Worm (Caenorhabditis elegans) whole organism, L4 larva: Measurements from ENCODE around the gene srt-8.

Experiments
- hlh-11 ChIP-seq: fragments of 200-800 bp; sonication (Bioruptor generic); optimal IDR thresholded peaks from 2 replicates; lab custom pipeline; 2018; ENCODE audit warnings: mild to moderate bottlenecking, missing genetic modification characterization, missing compliant biosample characterization
- lin-39 ChIP-seq: fragments of 150-350 bp; optimal IDR thresholded peaks from 2 replicates; lab custom pipeline; 2014; ENCODE audit warnings: missing biosample characterization, missing genetic modification reagents, missing genetic modification characterization
- mes-2 ChIP-seq: sonication (generic microtip); optimal IDR thresholded peaks from 2 replicates; lab custom pipeline; 2016; ENCODE audit warnings: missing genotype, mild to moderate bottlenecking, missing genetic modification characterization, missing compliant biosample characterization; ENCODE audit not compliant: poor library complexity, severe bottlenecking
- nhr-11 ChIP-seq: fragments of 150-350 bp; optimal IDR thresholded peaks from 2 replicates; lab custom pipeline; 2014; ENCODE audit warnings: missing biosample characterization, missing genetic modification characterization

DNA sequence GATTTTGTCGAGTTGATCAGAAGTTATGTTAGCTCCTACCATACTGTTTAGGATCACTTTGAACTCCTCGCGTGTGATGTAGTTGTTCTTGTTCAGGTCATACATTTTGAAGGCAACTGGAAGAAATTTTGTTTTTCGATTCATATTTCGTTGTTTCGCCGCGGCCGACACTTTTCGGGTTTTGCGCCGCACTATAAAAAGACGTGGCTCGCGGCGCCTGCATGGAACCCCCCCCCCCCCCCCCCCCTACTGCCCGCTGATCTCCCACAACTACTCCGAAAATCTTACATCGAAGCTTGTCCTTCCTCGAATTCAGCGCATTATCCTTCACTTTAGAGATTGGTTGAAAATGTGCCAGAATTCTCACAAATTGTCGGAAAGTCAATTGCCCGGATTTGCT, 48.3 kb upstream of the srt-8 start:
- TF ChIP-seq nhr-11 (tag; lab: Kevin White, UChicago) (no peak), lin-39 (tag; lab: Kevin White, UChicago) (no peak), hlh-11 (no peak), mes-2 (tag; lab: Kevin White, UChicago) (no peak)
